Worm (Caenorhabditis elegans) whole organism, L4 larva: ENCODE results near the gene clec-7.

ENCODE experiments used
- aly-2 ChIP-seq: sonication (generic microtip); optimal IDR thresholded peaks from 2 replicates; lab custom pipeline; 2018; ENCODE audit warnings: missing biosample characterization, missing genetic modification characterization
- lin-39 ChIP-seq: fragments of 150-350 bp; optimal IDR thresholded peaks from 2 replicates; lab custom pipeline; 2014; ENCODE audit warnings: missing biosample characterization, missing genetic modification reagents, missing genetic modification characterization
- nhr-28 ChIP-seq: fragments of 150-350 bp; optimal IDR thresholded peaks from 2 replicates; lab custom pipeline; 2014; ENCODE audit warnings: missing biosample characterization, missing genetic modification characterization
- nhr-48 ChIP-seq: sonication (generic microtip); optimal IDR thresholded peaks from 2 replicates; lab custom pipeline; 2016; ENCODE audit warnings: mild to moderate bottlenecking, missing genetic modification characterization, missing compliant biosample characterization
- nhr-77 ChIP-seq: fragments of 150-350 bp; optimal IDR thresholded peaks from 2 replicates; lab custom pipeline; 2014; ENCODE audit warnings: missing biosample characterization, missing genetic modification characterization
- rbr-2 ChIP-seq: sonication (generic microtip); optimal IDR thresholded peaks from 2 replicates; lab custom pipeline; 2016; ENCODE audit warnings: missing genotype, missing genetic modification characterization, missing compliant biosample characterization
- zag-1 ChIP-seq: fragments of 150-350 bp; optimal IDR thresholded peaks from 2 replicates; lab custom pipeline; 2014; ENCODE audit warnings: missing biosample characterization, missing genetic modification characterization

- no peak for TF ChIP-seq lin-39
- no peak for TF ChIP-seq nhr-48 (tag; lab: Kevin White, UChicago)
- no peak for TF ChIP-seq rbr-2 (tag; lab: Kevin White, UChicago)
- no peak for TF ChIP-seq zag-1 (tag; lab: Kevin White, UChicago)
- TF ChIP-seq aly-2 (tag; lab: Kevin White, UChicago) = no peak
- no peak for TF ChIP-seq nhr-77 (tag; lab: Kevin White, UChicago)
- no peak for TF ChIP-seq nhr-28 (tag; lab: Kevin White, UChicago)
Observed at ce11 chrV:7369578-7369977, 41.4 kb downstream of the clec-7 start, which contains the start of gene srj-14.
